Fruit fly (Drosophila melanogaster) whole organism, embryonic: ENCODE results near the gene ATP7.

Experiments
- BEAF-32 ChIP-seq: fragments of 200-800 bp; sonication (Bioruptor generic); optimal IDR thresholded peaks from 3 replicates; lab custom pipeline; 2017; ENCODE audit warnings: missing biosample characterization, missing genetic modification characterization, mild to moderate bottlenecking, moderate library complexity, missing genetic modification reagents
- Bgb ChIP-seq: fragments of 200-800 bp; sonication (Bioruptor generic); IDR thresholded peaks from 2 replicates; pipeline ENCODE4 v1.3.6; 2022; ENCODE audit warnings: missing biosample characterization, missing genetic modification characterization; ENCODE audit not compliant: partially characterized antibody
- CG10267 ChIP-seq: fragments of 200-800 bp; sonication (Bioruptor generic); optimal IDR thresholded peaks from 2 replicates; lab custom pipeline; 2018; ENCODE audit warnings: missing biosample characterization, mild to moderate bottlenecking, missing genetic modification characterization, moderate library complexity
- CG11247 ChIP-seq: fragments of 200-800 bp; sonication (Bioruptor generic); IDR thresholded peaks from 2 replicates; pipeline ENCODE4 v1.3.6; 2022; ENCODE audit warnings: missing biosample characterization, missing genetic modification characterization
- CG12219 ChIP-seq: fragments of 200-800 bp; sonication (Bioruptor generic); optimal IDR thresholded peaks from 3 replicates; lab custom pipeline; 2018; ENCODE audit warnings: missing biosample characterization, mild to moderate bottlenecking, missing genetic modification characterization
- CG12391 ChIP-seq: fragments of 200-800 bp; sonication (Bioruptor generic); optimal IDR thresholded peaks from 3 replicates; lab custom pipeline; 2018; ENCODE audit warnings: missing biosample characterization, mild to moderate bottlenecking, missing genetic modification characterization, moderate library complexity
- CG12659 ChIP-seq: fragments of 200-800 bp; sonication (Bioruptor generic); optimal IDR thresholded peaks from 3 replicates; lab custom pipeline; 2017; ENCODE audit warnings: mild to moderate bottlenecking, missing biosample characterization, missing genetic modification reagents, missing genetic modification characterization
- CG14710 ChIP-seq: fragments of 200-800 bp; sonication (Bioruptor generic); optimal IDR thresholded peaks from 3 replicates; lab custom pipeline; 2019; ENCODE audit warnings: missing biosample characterization, mild to moderate bottlenecking, missing genetic modification characterization, moderate library complexity
- CG15479 ChIP-seq: fragments of 200-800 bp; sonication (Bioruptor generic); optimal IDR thresholded peaks from 3 replicates; lab custom pipeline; 2019; ENCODE audit warnings: missing biosample characterization, mild to moderate bottlenecking, missing genetic modification characterization, moderate library complexity
- CG16813 ChIP-seq: fragments of 200-800 bp; sonication (Bioruptor generic); IDR thresholded peaks from 3 replicates; pipeline ENCODE4 v1.3.6; 2022; ENCODE audit warnings: missing biosample characterization, missing genetic modification characterization; ENCODE audit not compliant: partially characterized antibody
- CG17186 ChIP-seq: fragments of 200-800 bp; sonication (Bioruptor generic); optimal IDR thresholded peaks from 3 replicates; lab custom pipeline; 2017; ENCODE audit warnings: missing biosample characterization, missing genetic modification reagents, missing genetic modification characterization
- CG1792 ChIP-seq: fragments of 200-800 bp; sonication (Bioruptor generic); optimal IDR thresholded peaks from 2 replicates; lab custom pipeline; 2016; ENCODE audit warnings: missing biosample characterization, missing genetic modification characterization
- CG2116 ChIP-seq: fragments of 200-800 bp; sonication (Bioruptor generic); optimal IDR thresholded peaks from 3 replicates; lab custom pipeline; 2018; ENCODE audit warnings: missing biosample characterization, mild to moderate bottlenecking, missing genetic modification characterization
- CG34422 ChIP-seq: fragments of 200-800 bp; sonication (Bioruptor generic); IDR thresholded peaks from 3 replicates; pipeline ENCODE4 v1.3.6; 2022; ENCODE audit warnings: missing biosample characterization, missing genetic modification characterization
- CG4617 ChIP-seq: fragments of 200-800 bp; sonication (Bioruptor generic); optimal IDR thresholded peaks from 3 replicates; lab custom pipeline; 2016; ENCODE audit warnings: missing biosample characterization, missing genetic modification characterization, borderline replicate concordance
- CHES-1-like ChIP-seq: fragments of 200-800 bp; sonication (Bioruptor generic); optimal IDR thresholded peaks from 2 replicates; lab custom pipeline; 2016; ENCODE audit warnings: missing biosample characterization, missing genetic modification characterization
- Deaf1 ChIP-seq: fragments of 200-800 bp; optimal IDR thresholded peaks from 3 replicates; lab custom pipeline; 2019; ENCODE audit warnings: missing biosample characterization, mild to moderate bottlenecking, missing genetic modification characterization, moderate library complexity
- Dip2 ChIP-seq: fragments of 200-800 bp; sonication (Bioruptor generic); IDR thresholded peaks from 2 replicates; pipeline ENCODE4 v1.3.6; 2022; ENCODE audit warnings: missing biosample characterization, missing genetic modification characterization
- Dll ChIP-seq: fragments of 200-800 bp; sonication (Bioruptor generic); IDR thresholded peaks from 4 replicates; pipeline ENCODE4 v1.3.6; 2022; ENCODE audit warnings: missing biosample characterization, missing genetic modification characterization; ENCODE audit not compliant: partially characterized antibody
- Doc3 ChIP-seq: fragments of 200-800 bp; sonication (Bioruptor generic); IDR thresholded peaks from 3 replicates; pipeline ENCODE4 v1.3.6; 2022; ENCODE audit warnings: missing biosample characterization, missing genetic modification characterization; ENCODE audit not compliant: partially characterized antibody
- Dp ChIP-seq: fragments of 200-800 bp; sonication (Bioruptor generic); optimal IDR thresholded peaks from 2 replicates; lab custom pipeline; 2018; ENCODE audit warnings: missing biosample characterization, mild to moderate bottlenecking, missing genetic modification characterization, moderate library complexity
- Dref ChIP-seq: fragments of 200-800 bp; sonication (Bioruptor generic); IDR thresholded peaks from 2 replicates; pipeline ENCODE4 v1.3.6; 2022; ENCODE audit warnings: missing biosample characterization, missing genetic modification characterization
- E2f2 ChIP-seq: fragments of 200-800 bp; sonication (Bioruptor generic); IDR thresholded peaks from 2 replicates; pipeline ENCODE4 v1.3.6; 2022; ENCODE audit warnings: missing biosample characterization, missing genetic modification characterization
- HLH4C ChIP-seq: fragments of 200-800 bp; sonication (Bioruptor generic); IDR thresholded peaks from 3 replicates; pipeline ENCODE4 v1.3.6; 2022; ENCODE audit warnings: missing biosample characterization, missing genetic modification characterization; ENCODE audit not compliant: partially characterized antibody
- HLH54F ChIP-seq: fragments of 200-800 bp; sonication (Bioruptor generic); optimal IDR thresholded peaks from 3 replicates; lab custom pipeline; 2016; ENCODE audit warnings: missing biosample characterization, missing genetic modification characterization
- MBD-R2 ChIP-seq: fragments of 200-800 bp; sonication (Bioruptor generic); IDR thresholded peaks from 2 replicates; pipeline ENCODE4 v1.3.6; 2022; ENCODE audit warnings: missing biosample characterization, missing genetic modification characterization
- Opbp ChIP-seq: fragments of 200-800 bp; sonication (Bioruptor generic); IDR thresholded peaks from 3 replicates; pipeline ENCODE4 v1.3.6; 2022; ENCODE audit warnings: missing biosample characterization, missing genetic modification characterization; ENCODE audit not compliant: partially characterized antibody
- Scr ChIP-seq: fragments of 200-800 bp; sonication (Bioruptor generic); IDR thresholded peaks from 2 replicates; pipeline ENCODE4 v1.3.6; 2022; ENCODE audit warnings: missing biosample characterization, missing genetic modification characterization; ENCODE audit not compliant: partially characterized antibody
- Sry-δ ChIP-seq: fragments of 200-800 bp; sonication (Bioruptor generic); optimal IDR thresholded peaks from 2 replicates; lab custom pipeline; 2016; ENCODE audit warnings: missing biosample characterization, missing genetic modification characterization
- ato ChIP-seq: fragments of 200-800 bp; sonication (Bioruptor generic); IDR thresholded peaks from 2 replicates; pipeline ENCODE4 v1.3.6; 2022; ENCODE audit warnings: missing biosample characterization, missing genetic modification characterization; ENCODE audit not compliant: partially characterized antibody
- bbx ChIP-seq: fragments of 200-800 bp; sonication (Bioruptor generic); IDR thresholded peaks from 2 replicates; pipeline ENCODE4 v1.3.6; 2022; ENCODE audit warnings: missing biosample characterization, missing genetic modification characterization; ENCODE audit not compliant: partially characterized antibody
- cg ChIP-seq: fragments of 200-800 bp; sonication (Bioruptor generic); optimal IDR thresholded peaks from 3 replicates; lab custom pipeline; 2019; ENCODE audit warnings: missing biosample characterization, mild to moderate bottlenecking, missing genetic modification characterization, moderate library complexity
- dm ChIP-seq: fragments of 200-800 bp; sonication (Bioruptor generic); optimal IDR thresholded peaks from 3 replicates; lab custom pipeline; 2016; ENCODE audit warnings: missing biosample characterization, missing genetic modification characterization
- dysf ChIP-seq: fragments of 200-800 bp; sonication (Bioruptor generic); IDR thresholded peaks from 3 replicates; pipeline ENCODE4 v1.3.6; 2022; ENCODE audit warnings: missing biosample characterization, missing genetic modification characterization
- ewg ChIP-seq: fragments of 200-800 bp; sonication (Bioruptor generic); optimal IDR thresholded peaks from 3 replicates; lab custom pipeline; 2017; ENCODE audit warnings: mild to moderate bottlenecking, missing biosample characterization, missing genetic modification reagents, missing genetic modification characterization
- gfzf ChIP-seq: fragments of 200-800 bp; sonication (Bioruptor generic); optimal IDR thresholded peaks from 2 replicates; lab custom pipeline; 2016; ENCODE audit warnings: missing biosample characterization, mild to moderate bottlenecking, missing genetic modification characterization, moderate library complexity
- her ChIP-seq: fragments of 200-800 bp; sonication (Bioruptor generic); optimal IDR thresholded peaks from 2 replicates; lab custom pipeline; 2016; ENCODE audit warnings: missing biosample characterization, missing genetic modification characterization
- inv ChIP-seq: fragments of 200-800 bp; sonication (Bioruptor generic); IDR thresholded peaks from 2 replicates; pipeline ENCODE4 v1.3.6; 2022; ENCODE audit warnings: missing biosample characterization, missing genetic modification characterization; ENCODE audit not compliant: partially characterized antibody
- knrl ChIP-seq: fragments of 200-800 bp; sonication (Bioruptor generic); IDR thresholded peaks from 3 replicates; pipeline ENCODE4 v1.3.6; 2022; ENCODE audit warnings: missing biosample characterization, missing genetic modification characterization; ENCODE audit not compliant: partially characterized antibody
- maf-S ChIP-seq: fragments of 200-800 bp; sonication (Bioruptor generic); optimal IDR thresholded peaks from 2 replicates; lab custom pipeline; 2016; ENCODE audit warnings: missing biosample characterization, missing genetic modification characterization
- row ChIP-seq: fragments of 200-800 bp; sonication (Bioruptor generic); IDR thresholded peaks from 3 replicates; pipeline ENCODE4 v1.3.6; 2022; ENCODE audit warnings: missing biosample characterization, missing genetic modification characterization
- stwl ChIP-seq: fragments of 200-800 bp; sonication (Bioruptor generic); optimal IDR thresholded peaks from 3 replicates; lab custom pipeline; 2018; ENCODE audit warnings: missing biosample characterization, mild to moderate bottlenecking, missing genetic modification characterization, moderate library complexity
- tna ChIP-seq: fragments of 200-800 bp; sonication (Bioruptor generic); IDR thresholded peaks from 2 replicates; pipeline ENCODE4 v1.3.6; 2022; ENCODE audit warnings: missing biosample characterization, missing genetic modification characterization; ENCODE audit not compliant: partially characterized antibody
- trem ChIP-seq: fragments of 200-800 bp; optimal IDR thresholded peaks from 3 replicates; lab custom pipeline; 2019; ENCODE audit warnings: missing biosample characterization, mild to moderate bottlenecking, missing genetic modification characterization, moderate library complexity
- unc-4 ChIP-seq: fragments of 200-800 bp; sonication (Bioruptor generic); IDR thresholded peaks from 2 replicates; pipeline ENCODE4 v1.3.6; 2022; ENCODE audit warnings: missing biosample characterization, missing genetic modification characterization; ENCODE audit not compliant: partially characterized antibody

The ATP7 gene

DNA sequence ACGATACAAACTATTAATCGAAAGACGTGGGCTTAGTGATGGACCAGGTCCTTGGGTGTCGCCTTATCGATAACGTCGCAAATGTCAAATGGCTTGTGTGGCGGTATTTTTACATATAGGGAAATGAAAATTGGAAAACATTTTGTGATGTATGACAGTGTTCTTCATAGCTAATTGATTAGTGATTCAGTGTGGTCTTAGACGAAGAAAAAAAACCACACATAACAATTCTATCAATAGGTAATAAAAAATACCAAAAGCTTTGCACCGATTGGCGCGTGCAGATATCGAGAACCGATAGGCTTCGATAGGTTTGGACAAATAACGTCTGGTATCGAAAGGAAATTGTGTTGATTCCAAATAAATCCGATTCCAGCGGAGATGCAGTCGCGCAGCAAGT, 14.0 kb downstream of the ATP7 start, which contains the start of the genes Nrd1 and CG1847 (continued):
- TF ChIP-seq Doc3 (peak; percentile 64), cg (no peak), CG17186 (GFP tag; lab: Kevin White, UChicago) (peak; percentile 48), Dp (peak; percentile 46), CG4617 (GFP tag; lab: Kevin White, UChicago) (peak; percentile 27), row (GFP tag; lab: Robert Waterston, UW) (0 out of 3 replicates have a peak, but pooled peaks have one; percentile 17), unc-4 (GFP tag; lab: Robert Waterston, UW) (peak; percentile 78), CG1792 (GFP tag; lab: Kevin White, UChicago) (no peak), BEAF-32 (GFP tag; lab: Kevin White, UChicago) (peak; percentile 72), knrl (GFP tag; lab: Robert Waterston, UW) (peak; percentile 62; the same call in 2 of the 3 replicates), dm (GFP tag; lab: Kevin White, UChicago) (no peak), trem (peak; percentile 40), ato (peak; percentile 65), Dll (GFP tag; lab: Robert Waterston, UW) (peak; percentile 83; the same call in 3 of the 4 replicates), CG10267 (peak; percentile 37), inv (GFP tag; lab: Robert Waterston, UW) (peak; percentile 67), CG2116 (GFP tag; lab: Kevin White, UChicago) (peak; percentile 82), tna (peak; percentile 87), Opbp (GFP tag; lab: Robert Waterston, UW) (peak; percentile 53; the same call in 1 of the 3 replicates), Bgb (GFP tag; lab: Robert Waterston, UW) (peak; percentile 77), maf-S (no peak), MBD-R2 (peak; percentile 51), CG12219 (GFP tag; lab: Kevin White, UChicago) (no peak), CG12659 (GFP tag; lab: Kevin White, UChicago) (peak; percentile 57), dysf (no peak), HLH54F (GFP tag; lab: Kevin White, UChicago) (peak; percentile 3), CG16813 (peak; percentile 76), HLH4C (GFP tag; lab: Robert Waterston, UW) (peak; percentile 95), CG34422 (peak; percentile 13; the same call in 1 of the 3 replicates), E2f2 (peak; percentile 49), stwl (tag; lab: Kevin White, UChicago) (peak; percentile 75), CG15479 (GFP tag; lab: Kevin White, UChicago) (no peak), gfzf (GFP tag; lab: Kevin White, UChicago) (peak; percentile 56), CG11247 (GFP tag; lab: Robert Waterston, UW) (no peak), Scr (GFP tag; lab: Robert Waterston, UW) (peak; percentile 84), CG12391 (tag; lab: Kevin White, UChicago) (no peak), Dip2 (GFP tag; lab: Robert Waterston, UW) (no peak), CHES-1-like (GFP tag; lab: Kevin White, UChicago) (no peak), her (no peak), bbx (GFP tag; lab: Robert Waterston, UW) (peak; percentile 55), Dref (GFP tag; lab: Robert Waterston, UW) (peak; percentile 72), Sry-δ (GFP tag; lab: Kevin White, UChicago) (peak; percentile 88), ewg (no peak), Deaf1 (tag; lab: Kevin White, UChicago) (no peak), CG14710 (tag; lab: Kevin White, UChicago) (peak; percentile 30)
